Worm (Caenorhabditis elegans) whole organism, L4 larva: Measurements from ENCODE around the gene srbc-43.

ENCODE experiments used
- aly-2 ChIP-seq: sonication (generic microtip); optimal IDR thresholded peaks from 2 replicates; lab custom pipeline; 2018; ENCODE audit warnings: missing biosample characterization, missing genetic modification characterization
- ceh-82 ChIP-seq: sonication (generic microtip); optimal IDR thresholded peaks from 2 replicates; lab custom pipeline; 2017; ENCODE audit warnings: missing biosample characterization, missing genetic modification characterization
- daf-19 ChIP-seq: fragments of 200-800 bp; sonication (Bioruptor generic); conservative IDR thresholded peaks from 2 replicates; pipeline ENCODE4 v1.3.6; 2022; ENCODE audit warnings: missing genetic modification characterization, missing compliant biosample characterization

DNA sequence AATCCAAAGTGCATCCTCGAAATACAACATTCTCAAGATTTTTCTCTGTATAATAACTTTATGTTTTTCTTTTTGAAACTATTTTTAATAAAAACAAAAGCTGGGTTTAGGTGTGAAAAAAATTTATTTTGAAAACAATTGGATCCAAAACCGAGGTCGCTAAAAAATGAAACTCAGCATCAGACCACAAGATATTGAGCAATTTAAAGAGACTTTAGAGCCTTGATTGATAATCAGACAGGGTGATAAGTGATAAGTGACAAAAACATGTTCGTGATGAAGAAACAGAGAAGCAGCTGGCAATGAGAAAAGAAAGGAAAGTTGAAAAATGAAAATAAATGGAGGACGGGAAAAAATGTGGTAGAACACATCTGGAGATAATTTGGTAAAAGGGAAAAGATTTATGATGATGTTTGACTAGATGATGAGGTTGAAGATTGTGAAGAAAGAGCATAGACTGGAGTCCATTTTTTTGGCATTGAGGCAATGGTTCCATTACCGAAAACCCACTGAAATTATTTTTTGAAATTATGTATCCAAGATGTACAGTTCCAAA is 38.7 kb downstream of the srbc-43 start, which contains the start of gene C15C8.6:
- TF ChIP-seq daf-19, result no peak
- no peak for TF ChIP-seq aly-2
- no peak for TF ChIP-seq ceh-82
